Worm (Caenorhabditis elegans) whole organism, early embryonic: ENCODE measurements around the gene F13E9.11.

Experiments used
- F13C5.2 ChIP-seq: sonication (generic microtip); optimal IDR thresholded peaks from 2 replicates; lab custom pipeline; 2017; ENCODE audit warnings: mild to moderate bottlenecking, missing genetic modification characterization, inconsistent platforms, missing compliant biosample characterization
- ama-1 ChIP-seq: fragments of 150-350 bp; optimal IDR thresholded peaks from 2 replicates; lab custom pipeline; 2014
- ceh-36 ChIP-seq: sonication (generic microtip); optimal IDR thresholded peaks from 2 replicates; lab custom pipeline; 2016; ENCODE audit warnings: missing genetic modification characterization, inconsistent platforms, missing compliant biosample characterization
- ets-7 ChIP-seq: sonication (generic microtip); optimal IDR thresholded peaks from 2 replicates; lab custom pipeline; 2016; ENCODE audit warnings: missing genotype, missing genetic modification characterization, missing compliant biosample characterization
- flt-1 ChIP-seq: fragments of 200-800 bp; sonication (Bioruptor generic); IDR thresholded peaks from 2 replicates; pipeline ENCODE4 v1.3.6; 2022; ENCODE audit warnings: missing genetic modification characterization, missing compliant biosample characterization
- tbx-37 ChIP-seq: fragments of 200-800 bp; sonication (Bioruptor generic); conservative IDR thresholded peaks from 2 replicates; pipeline ENCODE4 v1.3.6; 2022; ENCODE audit warnings: missing genetic modification reagents, missing genetic modification characterization, missing compliant biosample characterization

DNA sequence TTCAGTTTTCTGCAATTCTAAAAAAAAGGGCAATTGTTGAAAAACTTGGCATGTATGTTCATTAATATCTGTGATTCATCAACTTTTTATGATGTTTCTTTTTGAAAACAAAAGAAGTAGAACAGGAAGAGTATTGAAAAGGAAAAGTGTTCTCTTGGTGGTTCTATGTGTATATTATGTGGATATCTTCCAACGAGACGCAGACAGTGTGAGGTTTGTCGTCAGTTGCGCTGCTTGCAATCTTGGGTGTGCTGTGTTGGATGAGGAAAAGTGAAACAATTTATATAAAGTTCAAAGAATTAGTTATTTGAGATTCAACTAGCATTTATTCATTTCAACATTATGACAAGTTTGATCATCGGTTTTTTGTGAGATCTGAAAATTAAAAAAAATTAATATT is 16.5 kb downstream of the F13E9.11 start:
- TF ChIP-seq ets-7 = no peak
- TF ChIP-seq F13C5.2 = no peak
- TF ChIP-seq ama-1 (lab: Kevin White, UChicago) = no peak
- no peak for TF ChIP-seq ceh-36
- no peak for TF ChIP-seq flt-1 (GFP tag; lab: Robert Waterston, UW)
- no peak for TF ChIP-seq tbx-37 (GFP tag; lab: Robert Waterston, UW)
